Worm (Caenorhabditis elegans): ENCODE data around the gene trcs-2.

- TF ChIP-seq flt-1 (GFP tag; IDR thresholded peaks at IDR 0.05) (no peak), klf-2 (GFP tag; conservative IDR thresholded peaks at IDR 0.05) (no peak), T22C8.4 (GFP tag; IDR thresholded peaks at IDR 0.05) (no peak)
These were observed 21.2 kb upstream of the trcs-2 start for ce11 chrII:8701059-8701458.

Data from whole organism, midembryonic.